Worm (Caenorhabditis elegans) whole organism, mixed stage, embryonic: ENCODE measurements around the gene C06C6.8.

Experiments used
- bed-3 ChIP-seq: fragments of 200-800 bp; sonication (Bioruptor generic); optimal IDR thresholded peaks from 3 replicates; lab custom pipeline; 2018; ENCODE audit warnings: mild to moderate bottlenecking, missing genetic modification characterization, moderate library complexity, missing compliant biosample characterization
- blmp-1 ChIP-seq: fragments of 150-350 bp; optimal IDR thresholded peaks from 2 replicates; lab custom pipeline; 2014; ENCODE audit warnings: missing biosample characterization, missing genetic modification characterization
- ceh-39 ChIP-seq: fragments of 150-350 bp; optimal IDR thresholded peaks from 2 replicates; lab custom pipeline; 2014; ENCODE audit warnings: missing biosample characterization, missing genetic modification characterization
- ceh-43 ChIP-seq: fragments of 200-800 bp; sonication (Bioruptor generic); optimal IDR thresholded peaks from 2 replicates; lab custom pipeline; 2018; ENCODE audit warnings: mild to moderate bottlenecking, missing genetic modification characterization, moderate library complexity, missing compliant biosample characterization
- ceh-83 ChIP-seq: fragments of 200-800 bp; sonication (Bioruptor generic); optimal IDR thresholded peaks from 2 replicates; lab custom pipeline; 2018; ENCODE audit warnings: mild to moderate bottlenecking, missing genetic modification characterization, missing compliant biosample characterization
- ces-1 ChIP-seq: fragments of 150-350 bp; optimal IDR thresholded peaks from 2 replicates; lab custom pipeline; 2014; ENCODE audit warnings: missing biosample characterization, missing genetic modification reagents, missing genetic modification characterization
- cnd-1 ChIP-seq: fragments of 200-800 bp; sonication (Bioruptor generic); optimal IDR thresholded peaks from 2 replicates; lab custom pipeline; 2018; ENCODE audit warnings: mild to moderate bottlenecking, missing genetic modification characterization, missing compliant biosample characterization
- drap-1 ChIP-seq: fragments of 200-800 bp; sonication (Bioruptor generic); optimal IDR thresholded peaks from 3 replicates; lab custom pipeline; 2018; ENCODE audit warnings: mild to moderate bottlenecking, missing genetic modification characterization, missing compliant biosample characterization
- elt-1 ChIP-seq: sonication (generic microtip); optimal IDR thresholded peaks from 2 replicates; lab custom pipeline; 2017; ENCODE audit warnings: missing genetic modification characterization, mild to moderate bottlenecking, missing compliant biosample characterization, antibody characterized with exemption, moderate library complexity, borderline replicate concordance; ENCODE audit not compliant: insufficient read depth
- elt-3 ChIP-seq: fragments of 150-350 bp; optimal IDR thresholded peaks from 2 replicates; lab custom pipeline; 2014; ENCODE audit warnings: missing biosample characterization, missing genetic modification characterization
- flh-1 ChIP-seq: fragments of 200-800 bp; sonication (Bioruptor generic); optimal IDR thresholded peaks from 2 replicates; lab custom pipeline; 2018; ENCODE audit warnings: mild to moderate bottlenecking, missing genetic modification characterization, moderate library complexity, missing compliant biosample characterization
- ham-2 ChIP-seq: fragments of 200-800 bp; sonication (Bioruptor generic); optimal IDR thresholded peaks from 2 replicates; lab custom pipeline; 2018; ENCODE audit warnings: mild to moderate bottlenecking, missing genetic modification characterization, missing compliant biosample characterization
- hlh-1 ChIP-seq: fragments of 150-350 bp; optimal IDR thresholded peaks from 2 replicates; lab custom pipeline; 2014; ENCODE audit warnings: missing biosample characterization, missing genetic modification reagents, missing genetic modification characterization
- lin-13 ChIP-seq: fragments of 150-350 bp; optimal IDR thresholded peaks from 2 replicates; lab custom pipeline; 2014; ENCODE audit warnings: missing biosample characterization, missing genetic modification characterization
- lin-32 ChIP-seq: fragments of 200-800 bp; sonication (Bioruptor generic); optimal IDR thresholded peaks from 2 replicates; lab custom pipeline; 2018; ENCODE audit warnings: mild to moderate bottlenecking, missing genetic modification characterization, missing compliant biosample characterization
- lsy-2 ChIP-seq: fragments of 150-350 bp; optimal IDR thresholded peaks from 2 replicates; lab custom pipeline; 2014; ENCODE audit warnings: missing biosample characterization, missing genetic modification characterization
- mab-5 ChIP-seq: fragments of 150-350 bp; optimal IDR thresholded peaks from 2 replicates; lab custom pipeline; 2014; ENCODE audit warnings: missing biosample characterization, missing genetic modification characterization
- mep-1 ChIP-seq: fragments of 150-350 bp; optimal IDR thresholded peaks from 2 replicates; lab custom pipeline; 2017; ENCODE audit warnings: missing biosample characterization, missing genetic modification reagents, missing genetic modification characterization, inconsistent platforms
- mls-2 ChIP-seq: sonication (generic microtip); optimal IDR thresholded peaks from 2 replicates; lab custom pipeline; 2016; ENCODE audit warnings: mild to moderate bottlenecking, missing genetic modification characterization, moderate library complexity, missing compliant biosample characterization
- nhr-12 ChIP-seq: fragments of 150-350 bp; optimal IDR thresholded peaks from 2 replicates; lab custom pipeline; 2014; ENCODE audit warnings: missing biosample characterization, missing genetic modification characterization
- nhr-2 ChIP-seq: fragments of 150-350 bp; optimal IDR thresholded peaks from 2 replicates; lab custom pipeline; 2014; ENCODE audit warnings: missing biosample characterization, missing genetic modification characterization
- nhr-237 ChIP-seq: fragments of 150-350 bp; optimal IDR thresholded peaks from 2 replicates; lab custom pipeline; 2014; ENCODE audit warnings: missing biosample characterization, missing genetic modification characterization
- nhr-28 ChIP-seq: fragments of 150-350 bp; optimal IDR thresholded peaks from 2 replicates; lab custom pipeline; 2014; ENCODE audit warnings: missing biosample characterization, missing genetic modification characterization
- nhr-76 ChIP-seq: sonication (generic microtip); optimal IDR thresholded peaks from 2 replicates; lab custom pipeline; 2017; ENCODE audit warnings: missing biosample characterization, missing genetic modification characterization
- sem-2 ChIP-seq: fragments of 200-800 bp; sonication (Bioruptor generic); optimal IDR thresholded peaks from 2 replicates; lab custom pipeline; 2018; ENCODE audit warnings: mild to moderate bottlenecking, missing genetic modification characterization, missing compliant biosample characterization
- snpc-4 ChIP-seq: fragments of 150-350 bp; optimal IDR thresholded peaks from 2 replicates; lab custom pipeline; 2014; ENCODE audit warnings: missing biosample characterization, missing genetic modification characterization
- tbx-8 ChIP-seq: fragments of 200-800 bp; sonication (Bioruptor generic); optimal IDR thresholded peaks from 2 replicates; lab custom pipeline; 2018; ENCODE audit warnings: mild to moderate bottlenecking, missing genetic modification characterization, moderate library complexity, missing compliant biosample characterization
- unc-120 ChIP-seq: sonication (generic microtip); optimal IDR thresholded peaks from 2 replicates; lab custom pipeline; 2017; ENCODE audit warnings: missing genetic modification characterization, missing compliant biosample characterization; ENCODE audit not compliant: poor library complexity, severe bottlenecking
- unc-39 ChIP-seq: fragments of 150-350 bp; optimal IDR thresholded peaks from 2 replicates; lab custom pipeline; 2014; ENCODE audit warnings: missing biosample characterization, missing genetic modification characterization
- unc-62 ChIP-seq: fragments of 150-350 bp; optimal IDR thresholded peaks from 2 replicates; lab custom pipeline; 2014; ENCODE audit warnings: missing biosample characterization, missing genetic modification reagents, missing genetic modification characterization
- zip-8 ChIP-seq: fragments of 150-350 bp; optimal IDR thresholded peaks from 2 replicates; lab custom pipeline; 2014; ENCODE audit warnings: missing biosample characterization, missing genetic modification characterization
- ztf-11 ChIP-seq: fragments of 150-350 bp; optimal IDR thresholded peaks from 2 replicates; lab custom pipeline; 2014; ENCODE audit warnings: missing biosample characterization, missing genetic modification characterization

Gene C06C6.8

ce11 chrV:15970820-15971219, 26.1 kb upstream of the C06C6.8 start:
- TF ChIP-seq ztf-11 (tag; lab: Kevin White, UChicago) (no peak), snpc-4 (tag; lab: Kevin White, UChicago) (no peak), ceh-43 (GFP tag; lab: Kevin White, UChicago) (no peak), nhr-237 (tag; lab: Kevin White, UChicago) (no peak), unc-62 (GFP tag; lab: Kevin White, UChicago) (no peak), ceh-83 (GFP tag; lab: Kevin White, UChicago) (no peak), flh-1 (GFP tag; lab: Kevin White, UChicago) (no peak), ham-2 (GFP tag; lab: Kevin White, UChicago) (no peak), drap-1 (GFP tag; lab: Kevin White, UChicago) (no peak), mab-5 (no peak), hlh-1 (tag; lab: Kevin White, UChicago) (no peak), elt-1 (tag; lab: Kevin White, UChicago) (no peak), lin-32 (GFP tag; lab: Kevin White, UChicago) (no peak), mep-1 (tag; lab: Kevin White, UChicago) (no peak), nhr-2 (tag; lab: Kevin White, UChicago) (no peak), sem-2 (GFP tag; lab: Kevin White, UChicago) (no peak), nhr-28 (tag; lab: Kevin White, UChicago) (no peak), mls-2 (no peak)

- TF ChIP-seq bed-3: no peak
- TF ChIP-seq lsy-2 (tag; lab: Kevin White, UChicago): no peak
- TF ChIP-seq nhr-12 (tag; lab: Kevin White, UChicago): no peak
- no peak for TF ChIP-seq ham-2 (GFP tag; lab: Kevin White, UChicago)
- TF ChIP-seq nhr-2 (tag; lab: Kevin White, UChicago): no peak
- TF ChIP-seq snpc-4 (tag; lab: Kevin White, UChicago): no peak
- no peak for TF ChIP-seq nhr-76
- no peak for TF ChIP-seq zip-8
- TF ChIP-seq drap-1 (GFP tag; lab: Kevin White, UChicago): no peak
- TF ChIP-seq tbx-8 (GFP tag; lab: Kevin White, UChicago): no peak
- no peak for TF ChIP-seq ceh-39 (tag; lab: Kevin White, UChicago)
- TF ChIP-seq ztf-11 (tag; lab: Kevin White, UChicago): no peak
- TF ChIP-seq sem-2 (GFP tag; lab: Kevin White, UChicago): no peak
- TF ChIP-seq hlh-1 (tag; lab: Kevin White, UChicago): no peak
- TF ChIP-seq unc-39: no peak
- no peak for TF ChIP-seq cnd-1 (tag; lab: Kevin White, UChicago)
- TF ChIP-seq ces-1 (GFP tag; lab: Kevin White, UChicago): no peak
- TF ChIP-seq unc-120: no peak
- no peak for TF ChIP-seq lin-32 (GFP tag; lab: Kevin White, UChicago)
- TF ChIP-seq, all 35 proteins: peak for 0
Measured at ce11 chrV:15972484-15972883, 24.5 kb upstream of the C06C6.8 start, which contains the start of gene sru-23. sru-23 (minus strand) TSS chrV:15972584.

- TF ChIP-seq tbx-8 (GFP tag; lab: Kevin White, UChicago): no peak
- TF ChIP-seq zip-8: no peak
- TF ChIP-seq ces-1 (GFP tag; lab: Kevin White, UChicago): no peak
- TF ChIP-seq unc-39: no peak
Measured at ce11 chrV:15974836-15975235, 22.1 kb upstream of the C06C6.8 start, which contains the start of gene sru-22. sru-22 (minus strand) TSS chrV:15974936.

- TF ChIP-seq flh-1 (GFP tag; lab: Kevin White, UChicago) (no peak), tbx-8 (GFP tag; lab: Kevin White, UChicago) (no peak), ham-2 (GFP tag; lab: Kevin White, UChicago) (no peak), ceh-39 (tag; lab: Kevin White, UChicago) (no peak), unc-39 (no peak), elt-1 (tag; lab: Kevin White, UChicago) (no peak), drap-1 (GFP tag; lab: Kevin White, UChicago) (no peak), elt-3 (tag; lab: Kevin White, UChicago) (no peak), nhr-12 (tag; lab: Kevin White, UChicago) (no peak), mls-2 (no peak), bed-3 (no peak)
Measured at ce11 chrV:15975845-15976244, 21.1 kb upstream of the C06C6.8 start, which contains the start of gene clec-232. clec-232 (plus strand) TSS chrV:15976145.

- TF ChIP-seq elt-3 (tag; lab: Kevin White, UChicago) (no peak), elt-1 (tag; lab: Kevin White, UChicago) (no peak), nhr-12 (tag; lab: Kevin White, UChicago) (no peak), bed-3 (no peak), ceh-83 (GFP tag; lab: Kevin White, UChicago) (no peak), mep-1 (tag; lab: Kevin White, UChicago) (no peak), ham-2 (GFP tag; lab: Kevin White, UChicago) (no peak), ceh-39 (tag; lab: Kevin White, UChicago) (no peak), lin-32 (GFP tag; lab: Kevin White, UChicago) (no peak), nhr-237 (tag; lab: Kevin White, UChicago) (no peak), blmp-1 (tag; lab: Kevin White, UChicago) (no peak), nhr-28 (tag; lab: Kevin White, UChicago) (no peak), ceh-43 (GFP tag; lab: Kevin White, UChicago) (no peak), nhr-2 (tag; lab: Kevin White, UChicago) (no peak), drap-1 (GFP tag; lab: Kevin White, UChicago) (no peak), unc-39 (no peak), unc-120 (no peak), lin-13 (tag; lab: Kevin White, UChicago) (no peak), nhr-76 (no peak), hlh-1 (tag; lab: Kevin White, UChicago) (no peak)
Measured at ce11 chrV:15978232-15978764, 18.6 kb upstream of the C06C6.8 start, which contains the start of gene oac-20. oac-20 (plus strand) TSS chrV:15978714.
